Worm (Caenorhabditis elegans) whole organism, L4/young adult: ENCODE measurements around the gene Y43H11AL.1.

Source experiments
- W03F9.2 ChIP-seq: fragments of 150-350 bp; optimal IDR thresholded peaks from 2 replicates; lab custom pipeline; 2014; ENCODE audit warnings: missing biosample characterization, missing genetic modification characterization
- dao-5 ChIP-seq: sonication (generic microtip); optimal IDR thresholded peaks from 2 replicates; lab custom pipeline; 2016; ENCODE audit warnings: missing genotype, missing genetic modification characterization, moderate library complexity, missing compliant biosample characterization
- him-1 ChIP-seq: sonication (generic microtip); optimal IDR thresholded peaks from 2 replicates; lab custom pipeline; 2016; ENCODE audit warnings: missing genotype, missing genetic modification reagents, missing genetic modification characterization, missing compliant biosample characterization

ce11 chrII:176622-177021 is 55.9 kb downstream of the Y43H11AL.1 start:
- TF ChIP-seq W03F9.2 (tag; lab: Kevin White, UChicago): no peak
- no peak for TF ChIP-seq dao-5 (tag; lab: Kevin White, UChicago)
- TF ChIP-seq him-1 (tag; lab: Kevin White, UChicago): no peak
